Fruit fly (Drosophila melanogaster): ENCODE measurements around the gene CG5122.

CG5122 gene

DNA sequence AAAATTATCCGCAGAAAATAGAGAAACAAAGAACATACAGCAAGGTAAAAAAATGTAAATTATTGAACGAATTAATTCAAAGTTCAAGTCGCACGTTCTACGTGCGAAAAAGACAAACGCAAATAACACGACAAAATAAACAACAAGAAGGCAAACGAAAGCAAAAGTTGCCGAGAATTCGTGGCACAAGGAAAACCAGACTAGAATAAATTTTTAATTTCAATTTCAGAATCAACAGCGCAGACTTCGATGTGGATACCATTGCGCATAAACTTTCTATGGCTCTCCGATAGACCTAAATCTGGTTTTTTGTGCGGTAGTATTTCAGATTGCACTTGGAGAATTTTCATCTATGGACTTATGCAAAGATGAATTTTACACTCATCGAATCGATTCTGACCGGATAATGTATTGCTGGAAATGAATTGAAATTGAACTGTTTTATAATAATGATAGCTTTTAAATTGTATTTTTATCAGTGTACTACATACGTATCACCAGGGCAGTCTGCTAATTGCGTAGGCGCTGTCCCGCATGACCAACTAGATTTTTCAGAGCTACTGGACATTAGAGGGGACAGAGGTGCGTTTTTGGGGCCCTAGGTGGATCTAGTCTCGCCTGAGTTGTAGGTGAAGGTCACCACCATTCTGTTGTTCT lies 46.8 kb upstream of the CG5122 start (continued):
- no peak for TF ChIP-seq Dll (GFP tag; IDR thresholded peaks at IDR 0.05; ENCODE audit: partially characterized antibody)
- peak; percentile 87 for TF ChIP-seq Side (GFP tag; optimal IDR thresholded peaks at IDR 0.05)
- TF ChIP-seq gce (GFP tag; IDR thresholded peaks at IDR 0.05): no peak
- peak; percentile 13 for TF ChIP-seq CG2875 (GFP tag; optimal IDR thresholded peaks at IDR 0.05)
- TF ChIP-seq Adf1 (GFP tag; IDR thresholded peaks at IDR 0.05): peak; percentile 77
- peak; percentile 88 for TF ChIP-seq tx (GFP tag; optimal IDR thresholded peaks at IDR 0.05)
- TF ChIP-seq Hr51 (GFP tag; optimal IDR thresholded peaks at IDR 0.05): peak; percentile 80 to 81
- peak; percentile 91 for TF ChIP-seq Ada2b (GFP tag; IDR thresholded peaks at IDR 0.05)
- no peak for TF ChIP-seq CG6791 (GFP tag; IDR thresholded peaks at IDR 0.05; ENCODE audit: partially characterized antibody)
- TF ChIP-seq hb (GFP tag; IDR thresholded peaks at IDR 0.05; ENCODE audit: partially characterized antibody): no peak
- peak; percentile 88 for TF ChIP-seq H2.0 (GFP tag; IDR thresholded peaks at IDR 0.05)
- TF ChIP-seq sob (GFP tag; IDR thresholded peaks at IDR 0.05): peak; percentile 95
- TF ChIP-seq CG15073 (GFP tag; optimal IDR thresholded peaks at IDR 0.05): no peak
- peak; percentile 72 for TF ChIP-seq ap (GFP tag; IDR thresholded peaks at IDR 0.05)
- no peak for TF ChIP-seq tll (GFP tag; optimal IDR thresholded peaks at IDR 0.05)
- peak; percentile 88 for TF ChIP-seq her (GFP tag; optimal IDR thresholded peaks at IDR 0.05)
- peak; percentile 81 for TF ChIP-seq CG12071 (GFP tag; optimal IDR thresholded peaks at IDR 0.05)
- TF ChIP-seq CG17802 (tag; optimal IDR thresholded peaks at IDR 0.05): peak; percentile 41
- TF ChIP-seq ci (GFP tag; IDR thresholded peaks at IDR 0.05): peak; percentile 73; the same call in 2 of the 3 replicates
- TF ChIP-seq zen (tag; optimal IDR thresholded peaks at IDR 0.05): no peak
- no peak for TF ChIP-seq nerfin-2 (GFP tag; IDR thresholded peaks at IDR 0.05; ENCODE audit: partially characterized antibody)
- peak; percentile 92 for TF ChIP-seq Blimp-1 (GFP tag; optimal IDR thresholded peaks at IDR 0.05)
- no peak for TF ChIP-seq CG1024 (GFP tag; IDR thresholded peaks at IDR 0.05)
- peak; percentile 80 for TF ChIP-seq CG14050 (GFP tag; IDR thresholded peaks at IDR 0.05)
- TF ChIP-seq oc (tag; optimal IDR thresholded peaks at IDR 0.05): peak; percentile 15
- TF ChIP-seq nmo (GFP tag; optimal IDR thresholded peaks at IDR 0.05): peak; percentile 81
- peak; percentile 92 for TF ChIP-seq maf-S (GFP tag; optimal IDR thresholded peaks at IDR 0.05)
- TF ChIP-seq ase (GFP tag; IDR thresholded peaks at IDR 0.05): peak; percentile 75; the same call in 2 of the 3 replicates
- TF ChIP-seq Ssrp (tag; optimal IDR thresholded peaks at IDR 0.05): no peak
- peak; percentile 15; the same call in 1 of the 2 replicates for TF ChIP-seq Gsc (GFP tag; IDR thresholded peaks at IDR 0.05)
- peak; percentile 88 for TF ChIP-seq CG9215 (GFP tag; IDR thresholded peaks at IDR 0.05)
- peak; percentile 97 for TF ChIP-seq CG12769 (tag; optimal IDR thresholded peaks at IDR 0.05)
- no peak for TF ChIP-seq kah (GFP tag; optimal IDR thresholded peaks at IDR 0.05)
- peak; percentile 62 for TF ChIP-seq CG6654 (GFP tag; optimal IDR thresholded peaks at IDR 0.05)
- peak; percentile 76 for TF ChIP-seq dimm (GFP tag; IDR thresholded peaks at IDR 0.05)
- TF ChIP-seq CG7839 (tag; optimal IDR thresholded peaks at IDR 0.05): peak; percentile 90
- TF ChIP-seq lmd (GFP tag; IDR thresholded peaks at IDR 0.05): peak; percentile 94
- peak; percentile 98 for TF ChIP-seq Rfx (GFP tag; IDR thresholded peaks at IDR 0.05)
- TF ChIP-seq cg (GFP tag; optimal IDR thresholded peaks at IDR 0.05): no peak
- peak; percentile 82 for TF ChIP-seq Antp (GFP tag; optimal IDR thresholded peaks at IDR 0.05)
- peak; percentile 67 for TF ChIP-seq kay (GFP tag; optimal IDR thresholded peaks at IDR 0.05)
- TF ChIP-seq CG6272 (GFP tag; IDR thresholded peaks at IDR 0.05): peak; percentile 70
- TF ChIP-seq Awh (GFP tag; IDR thresholded peaks at IDR 0.05): peak; percentile 82
- TF ChIP-seq sd (tag; optimal IDR thresholded peaks at IDR 0.05): peak; percentile 83
- no peak for TF ChIP-seq pros (GFP tag; optimal IDR thresholded peaks at IDR 0.05)
- peak; percentile 94 for TF ChIP-seq gsb (GFP tag; IDR thresholded peaks at IDR 0.05)
- TF ChIP-seq CG30020 (tag; optimal IDR thresholded peaks at IDR 0.05): no peak
- peak; percentile 89 for TF ChIP-seq CG10147 (GFP tag; optimal IDR thresholded peaks at IDR 0.05)
- TF ChIP-seq CG9817 (tag; optimal IDR thresholded peaks at IDR 0.05): peak; percentile 85
